Worm (Caenorhabditis elegans): ENCODE data around the gene fnta-1.

The fnta-1 gene

ce11 chrIV:240257-240754 lies at the start of gene fnta-1, which contains the start of gene cogc-8 (continued):
- TF ChIP-seq lin-14 (GFP tag; optimal IDR thresholded peaks at IDR 0.05) (no peak), dsc-1 (tag; optimal IDR thresholded peaks at IDR 0.05) (peak; percentile 9), sox-4 (tag; optimal IDR thresholded peaks at IDR 0.05) (no peak), unc-130 (tag; optimal IDR thresholded peaks at IDR 0.05) (no peak), hlh-4 (tag; optimal IDR thresholded peaks at IDR 0.05) (no peak), elt-2 (tag; optimal IDR thresholded peaks at IDR 0.05) (no peak), C34B4.2 (tag; optimal IDR thresholded peaks at IDR 0.05) (no peak), nhr-28 (tag; optimal IDR thresholded peaks at IDR 0.05) (no peak), ets-5 (GFP tag; IDR thresholded peaks at IDR 0.05) (no peak), pag-3 (tag; optimal IDR thresholded peaks at IDR 0.05; ENCODE audit: borderline replicate concordance, insufficient read depth) (no peak), fkh-10 (GFP tag; optimal IDR thresholded peaks at IDR 0.05) (no peak), F16B12.6 (tag; optimal IDR thresholded peaks at IDR 0.05) (peak; percentile 95), sptf-1 (tag; optimal IDR thresholded peaks at IDR 0.05) (no peak), nhr-11 (tag; optimal IDR thresholded peaks at IDR 0.05) (no peak), pax-3 (tag; optimal IDR thresholded peaks at IDR 0.05) (no peak), pqm-1 (tag; optimal IDR thresholded peaks at IDR 0.05) (no peak), mef-2 (tag; optimal IDR thresholded peaks at IDR 0.05) (no peak), vab-15 (tag; optimal IDR thresholded peaks at IDR 0.05) (no peak), unc-62 (GFP tag; optimal IDR thresholded peaks at IDR 0.05) (no peak), ceh-82 (tag; optimal IDR thresholded peaks at IDR 0.05) (peak; percentile 31 to 52 (median 44)), lin-39 (tag; optimal IDR thresholded peaks at IDR 0.05) (no peak), ztf-4 (tag; optimal IDR thresholded peaks at IDR 0.05) (no peak), hlh-17 (GFP tag; optimal IDR thresholded peaks at IDR 0.05; ENCODE audit: borderline replicate concordance) (no peak), snpc-4 (tag; optimal IDR thresholded peaks at IDR 0.05) (no peak), lin-35 (GFP tag; optimal IDR thresholded peaks at IDR 0.05) (peak; percentile 64 to 70), unc-98 (GFP tag; IDR thresholded peaks at IDR 0.05) (no peak), xbp-1 (tag; optimal IDR thresholded peaks at IDR 0.05) (no peak), nhr-77 (tag; optimal IDR thresholded peaks at IDR 0.05) (no peak), mep-1 (tag; optimal IDR thresholded peaks at IDR 0.05) (peak; percentile 65), ceh-88 (GFP tag; IDR thresholded peaks at IDR 0.05) (no peak), C16A3.4 (tag; optimal IDR thresholded peaks at IDR 0.05) (peak; percentile 1), mdl-1 (tag; optimal IDR thresholded peaks at IDR 0.05) (no peak)

ce11 chrIV:288027-288426 lies 47.9 kb upstream of the fnta-1 start, which contains the start of gene T21D12.14:
T21D12.14 (minus strand) TSS chrIV:288127.
- no peak for TF ChIP-seq nhr-90 (tag; optimal IDR thresholded peaks at IDR 0.05; ENCODE audit: poor library complexity)
- TF ChIP-seq lin-15B (tag; optimal IDR thresholded peaks at IDR 0.05) = no peak
- peak; percentile 32 for TF ChIP-seq blmp-1 (tag; optimal IDR thresholded peaks at IDR 0.05)

- TF ChIP-seq fkh-10 (GFP tag; optimal IDR thresholded peaks at IDR 0.05) (peak; percentile 2), C34B4.2 (tag; optimal IDR thresholded peaks at IDR 0.05) (no peak)
These were observed 43.2 kb upstream of the fnta-1 start, which contains the start of gene best-19 for ce11 chrIV:283347-283746. best-19 (plus strand) TSS chrIV:283647.

ce11 chrIV:282008-282407 lies 41.9 kb upstream of the fnta-1 start:
- TF ChIP-seq ztf-11 (tag; optimal IDR thresholded peaks at IDR 0.05) = no peak
- peak; percentile 6 for TF ChIP-seq rnt-1 (tag; optimal IDR thresholded peaks at IDR 0.05)
- TF ChIP-seq lin-14 (GFP tag; optimal IDR thresholded peaks at IDR 0.05) = peak; percentile 28
- TF ChIP-seq mep-1 (tag; optimal IDR thresholded peaks at IDR 0.05) = peak; percentile 6
- no peak for TF ChIP-seq efl-1 (optimal IDR thresholded peaks at IDR 0.05)
- TF ChIP-seq efl-1 (GFP tag; optimal IDR thresholded peaks at IDR 0.05 in 1 of 2) = peak in 1 of 2 experiments; percentile 74
- TF ChIP-seq nhr-11 (tag; optimal IDR thresholded peaks at IDR 0.05) = no peak
- no peak for TF ChIP-seq unc-130 (tag; optimal IDR thresholded peaks at IDR 0.05)
- no peak for TF ChIP-seq unc-30 (tag; optimal IDR thresholded peaks at IDR 0.05)
- TF ChIP-seq sox-4 (tag; optimal IDR thresholded peaks at IDR 0.05) = no peak
- no peak for TF ChIP-seq elt-3 (tag; optimal IDR thresholded peaks at IDR 0.05)
- TF ChIP-seq nhr-20 (tag; optimal IDR thresholded peaks at IDR 0.05) = no peak
- peak; percentile 17 for TF ChIP-seq nhr-85 (tag)
- TF ChIP-seq vab-15 (tag; optimal IDR thresholded peaks at IDR 0.05) = no peak
- no peak for TF ChIP-seq lin-35 (GFP tag; optimal IDR thresholded peaks at IDR 0.05)
- no peak for TF ChIP-seq zag-1 (tag; optimal IDR thresholded peaks at IDR 0.05)
- TF ChIP-seq lsy-2 (tag; optimal IDR thresholded peaks at IDR 0.05) = no peak
- TF ChIP-seq lin-15B (tag; optimal IDR thresholded peaks at IDR 0.05) = no peak
- no peak for TF ChIP-seq unc-98 (GFP tag; IDR thresholded peaks at IDR 0.05)

Measured in whole organism, L1 larva.